Fruit fly (Drosophila melanogaster) whole organism, pupa: Measurements from ENCODE around the gene CG15772.

ENCODE experiments used
- CG13204 ChIP-seq: fragments of 200-800 bp; sonication (Bioruptor generic); optimal IDR thresholded peaks from 2 replicates; lab custom pipeline; 2018; ENCODE audit warnings: missing biosample characterization, mild to moderate bottlenecking, missing genetic modification characterization, moderate library complexity
- CG17806 ChIP-seq: fragments of 200-800 bp; sonication (Bioruptor generic); optimal IDR thresholded peaks from 2 replicates; lab custom pipeline; 2018; ENCODE audit warnings: missing biosample characterization, mild to moderate bottlenecking, missing genetic modification characterization, moderate library complexity
- CG4496 ChIP-seq: fragments of 200-800 bp; sonication (Bioruptor generic); IDR thresholded peaks from 3 replicates; pipeline ENCODE4 v1.3.6; 2022; ENCODE audit warnings: missing biosample characterization, missing genetic modification characterization
- CG8159 ChIP-seq: fragments of 200-800 bp; sonication (Bioruptor generic); optimal IDR thresholded peaks from 3 replicates; lab custom pipeline; 2018; ENCODE audit warnings: missing biosample characterization, mild to moderate bottlenecking, missing genetic modification characterization, moderate library complexity
- CG8301 ChIP-seq: fragments of 200-800 bp; sonication (Bioruptor generic); optimal IDR thresholded peaks from 2 replicates; lab custom pipeline; 2018; ENCODE audit warnings: missing biosample characterization, mild to moderate bottlenecking, missing genetic modification characterization
- EcR ChIP-seq: fragments of 200-800 bp; sonication (Bioruptor generic); optimal IDR thresholded peaks from 3 replicates; lab custom pipeline; 2019; ENCODE audit warnings: missing biosample characterization, missing genetic modification characterization, mild to moderate bottlenecking, moderate library complexity, missing genetic modification reagents
- Ets98B ChIP-seq: fragments of 200-800 bp; sonication (Bioruptor generic); IDR thresholded peaks from 2 replicates; pipeline ENCODE4 v1.3.6; 2022; ENCODE audit warnings: missing biosample characterization, missing genetic modification characterization
- Snoo ChIP-seq: fragments of 200-800 bp; sonication (Bioruptor generic); optimal IDR thresholded peaks from 3 replicates; lab custom pipeline; 2017; ENCODE audit warnings: missing biosample characterization, mild to moderate bottlenecking, missing genetic modification characterization, inconsistent platforms
- fd96Ca ChIP-seq: fragments of 200-800 bp; sonication (Bioruptor generic); IDR thresholded peaks from 3 replicates; pipeline ENCODE4 v1.3.6; 2022; ENCODE audit warnings: missing biosample characterization, missing genetic modification characterization
- gl ChIP-seq: fragments of 200-800 bp; sonication (Bioruptor generic); optimal IDR thresholded peaks from 2 replicates; lab custom pipeline; 2018; ENCODE audit warnings: missing biosample characterization, mild to moderate bottlenecking, missing genetic modification characterization

DNA sequence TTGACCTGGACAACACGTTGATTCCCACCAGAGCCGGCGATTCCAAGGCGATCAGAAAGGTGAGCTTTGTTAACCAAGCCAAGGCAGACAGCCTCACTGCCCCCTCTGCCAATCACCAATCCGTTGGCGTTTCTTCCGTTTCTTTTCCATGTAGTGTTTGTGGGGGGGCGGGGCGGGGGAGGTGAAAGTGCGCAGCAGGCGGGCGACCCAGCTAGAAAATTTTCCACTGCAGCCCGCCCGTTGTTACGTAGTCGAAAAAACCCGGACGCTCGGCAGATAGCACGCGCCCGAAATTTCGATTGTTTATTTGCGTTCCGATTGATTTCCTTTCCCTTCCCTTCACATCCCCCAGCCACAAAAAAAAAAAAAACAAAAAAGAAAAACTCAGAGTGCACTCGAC, 4.1 kb downstream of the CG15772 start:
- TF ChIP-seq CG13204 (GFP tag; lab: Kevin White, UChicago) (no peak), CG17806 (no peak), fd96Ca (GFP tag; lab: Robert Waterston, UW) (no peak), CG4496 (GFP tag; lab: Robert Waterston, UW) (no peak), EcR (GFP tag; lab: Kevin White, UChicago) (no peak), gl (no peak), Ets98B (GFP tag; lab: Robert Waterston, UW) (no peak), Snoo (no peak), CG8301 (tag; lab: Kevin White, UChicago) (no peak), CG8159 (tag; lab: Kevin White, UChicago) (no peak)
